Worm (Caenorhabditis elegans): Measurements from ENCODE around the gene C25H3.16.

Gene C25H3.16

DNA sequence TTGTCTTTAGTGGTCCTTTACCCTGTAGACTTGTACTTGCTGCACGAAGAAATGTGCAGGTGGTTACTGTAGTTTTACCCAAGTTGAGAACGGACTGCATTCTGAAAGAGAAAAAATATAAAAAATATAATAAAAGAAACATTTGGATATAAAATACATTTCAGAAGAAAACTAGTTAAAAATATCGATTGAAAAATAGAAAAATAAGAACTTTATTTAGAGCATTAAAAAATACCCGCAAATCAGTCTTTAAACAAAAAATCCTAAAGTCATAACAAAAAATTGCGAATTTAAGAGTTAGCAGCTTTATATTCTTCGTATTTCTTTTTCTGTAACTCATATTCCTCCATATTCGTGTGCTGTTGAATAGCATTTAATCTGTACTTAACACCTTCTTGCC lies 2.7 kb downstream of the C25H3.16 start, which contains the start of gene C25H3.7:
Gene C25H3.7, minus strand, starts transcription at position 101 of the 400 bp plus-strand sequence.
- TF ChIP-seq irx-1 (tag; optimal IDR thresholded peaks at IDR 0.05) (no peak), nhr-90 (tag; optimal IDR thresholded peaks at IDR 0.05; ENCODE audit: poor library complexity) (no peak), mdl-1 (tag; optimal IDR thresholded peaks at IDR 0.05) (no peak), ces-1 (GFP tag; optimal IDR thresholded peaks at IDR 0.05) (no peak), lin-35 (GFP tag; optimal IDR thresholded peaks at IDR 0.05) (no peak)

DNA sequence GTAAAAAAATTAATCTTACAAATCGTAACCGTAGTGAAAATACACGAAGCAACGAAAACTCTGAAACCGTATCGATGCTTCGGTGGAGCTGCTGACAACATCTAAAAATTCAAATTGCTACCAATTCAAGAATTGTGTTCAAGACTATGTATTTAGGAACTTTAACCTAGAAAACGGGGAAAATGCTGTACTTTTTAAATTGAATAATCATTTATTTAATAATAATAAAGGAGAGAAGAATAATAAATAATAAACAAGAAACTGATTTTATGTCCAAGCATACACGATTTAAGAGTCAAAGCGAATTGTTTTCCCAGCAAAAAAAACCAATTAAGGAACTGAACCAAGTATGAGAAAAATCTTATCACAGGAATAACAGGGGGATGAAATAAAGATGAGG lies 3.5 kb downstream of the C25H3.16 start, which contains the start of gene C25H3.17:
Gene C25H3.17, minus strand, starts transcription at position 101 of the 400 bp plus-strand sequence.
- TF ChIP-seq tbx-2 (tag; optimal IDR thresholded peaks at IDR 0.05) (no peak), dpl-1 (GFP tag; optimal IDR thresholded peaks at IDR 0.05) (no peak), sptf-1 (tag; optimal IDR thresholded peaks at IDR 0.05) (no peak), mdl-1 (tag; optimal IDR thresholded peaks at IDR 0.05) (no peak), egl-27 (tag; optimal IDR thresholded peaks at IDR 0.05) (no peak), nhr-28 (tag; optimal IDR thresholded peaks at IDR 0.05) (no peak), fkh-10 (GFP tag; optimal IDR thresholded peaks at IDR 0.05) (no peak), unc-30 (tag; optimal IDR thresholded peaks at IDR 0.05) (no peak), nhr-20 (tag; optimal IDR thresholded peaks at IDR 0.05) (no peak), C16A3.4 (tag; optimal IDR thresholded peaks at IDR 0.05) (no peak)

DNA sequence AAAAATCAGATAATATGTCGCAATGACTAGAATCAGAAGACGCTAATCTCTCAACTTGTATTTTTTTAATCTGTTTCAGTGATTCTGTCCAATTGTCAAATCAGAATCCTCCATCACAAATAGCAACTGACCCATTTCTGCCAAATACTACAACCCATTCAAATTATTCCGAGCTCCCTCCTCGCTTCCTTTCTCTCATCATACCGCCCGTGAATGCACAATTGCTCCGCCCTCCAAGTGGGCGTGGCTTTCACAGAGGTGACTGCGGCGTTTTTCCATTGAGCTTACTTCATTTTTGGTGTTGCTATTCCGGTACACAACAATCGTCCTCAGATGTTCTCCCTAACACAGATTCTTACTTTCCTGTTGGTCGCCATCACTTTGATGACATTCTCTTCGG lies 14.6 kb downstream of the C25H3.16 start, which contains the start of gene flp-27:
Gene flp-27, plus strand, starts transcription at position 301 of the 400 bp plus-strand sequence.
- TF ChIP-seq fkh-8 (tag; optimal IDR thresholded peaks at IDR 0.05) = no peak
- TF ChIP-seq pqm-1 (tag; optimal IDR thresholded peaks at IDR 0.05) = no peak
- TF ChIP-seq mef-2 (tag; optimal IDR thresholded peaks at IDR 0.05) = no peak
- TF ChIP-seq nhr-90 (tag; optimal IDR thresholded peaks at IDR 0.05; ENCODE audit: poor library complexity) = no peak
- TF ChIP-seq lin-35 (GFP tag; optimal IDR thresholded peaks at IDR 0.05) = no peak
- no peak for TF ChIP-seq vab-15 (tag; optimal IDR thresholded peaks at IDR 0.05)
- no peak for TF ChIP-seq nhr-19 (GFP tag; conservative IDR thresholded peaks at IDR 0.05)
- TF ChIP-seq nhr-237 (tag; optimal IDR thresholded peaks at IDR 0.05) = no peak
- no peak for TF ChIP-seq unc-86 (tag; optimal IDR thresholded peaks at IDR 0.05)
- TF ChIP-seq nhr-84 (tag; optimal IDR thresholded peaks at IDR 0.05) = no peak

DNA sequence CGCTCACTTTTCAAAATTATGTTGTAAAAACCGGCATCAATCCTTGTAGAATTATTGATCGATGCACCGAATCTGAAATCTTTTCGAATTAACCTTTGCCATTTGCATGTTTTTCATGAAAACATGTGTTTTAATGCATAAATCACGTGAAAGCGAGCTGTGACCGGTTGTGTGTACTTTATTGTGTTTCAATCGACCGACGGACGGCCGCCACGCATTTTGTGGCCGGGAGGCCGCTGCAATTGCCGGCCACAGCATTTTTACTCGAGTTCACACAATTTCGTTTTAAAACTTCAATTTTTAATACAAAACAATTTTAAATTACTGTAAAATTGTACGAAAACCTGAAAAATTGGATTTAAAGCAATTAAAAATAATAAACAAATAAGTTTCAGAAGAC lies 22.9 kb downstream of the C25H3.16 start, which contains the start of gene C25H3.11:
Gene C25H3.11, minus strand, starts transcription at position 82 of the 400 bp plus-strand sequence.
- TF ChIP-seq C34B4.2 (tag; optimal IDR thresholded peaks at IDR 0.05) (no peak), fos-1 (tag; optimal IDR thresholded peaks at IDR 0.05) (no peak), snu-23 (GFP tag; optimal IDR thresholded peaks at IDR 0.05) (peak; percentile 53), nhr-71 (tag; optimal IDR thresholded peaks at IDR 0.05) (peak; percentile 40), aha-1 (tag; optimal IDR thresholded peaks at IDR 0.05) (no peak), zag-1 (tag; optimal IDR thresholded peaks at IDR 0.05) (no peak), ztf-11 (tag; optimal IDR thresholded peaks at IDR 0.05) (no peak), irx-1 (tag; optimal IDR thresholded peaks at IDR 0.05) (no peak), fkh-10 (GFP tag; optimal IDR thresholded peaks at IDR 0.05) (no peak), mdl-1 (tag; optimal IDR thresholded peaks at IDR 0.05) (peak in 1 of 2 experiments; percentile 32), pqm-1 (tag; optimal IDR thresholded peaks at IDR 0.05) (no peak), lsy-2 (tag; optimal IDR thresholded peaks at IDR 0.05) (peak; percentile 11 to 14), vab-15 (tag; optimal IDR thresholded peaks at IDR 0.05) (no peak), elt-2 (tag; optimal IDR thresholded peaks at IDR 0.05) (peak; percentile 34), nhr-76 (tag; optimal IDR thresholded peaks at IDR 0.05) (no peak), mab-9 (GFP tag; IDR thresholded peaks at IDR 0.05) (no peak), nhr-11 (tag; optimal IDR thresholded peaks at IDR 0.05) (no peak), hlh-4 (tag; optimal IDR thresholded peaks at IDR 0.05) (no peak), mep-1 (tag; optimal IDR thresholded peaks at IDR 0.05) (peak; percentile 31), sox-4 (tag; optimal IDR thresholded peaks at IDR 0.05) (no peak), dsc-1 (tag; optimal IDR thresholded peaks at IDR 0.05) (peak; percentile 9), sptf-1 (tag; optimal IDR thresholded peaks at IDR 0.05) (no peak), dpl-1 (GFP tag; optimal IDR thresholded peaks at IDR 0.05) (peak in 2 of 3 experiments; percentile 9 to 27), egl-27 (tag; optimal IDR thresholded peaks at IDR 0.05) (no peak), nhr-77 (tag; optimal IDR thresholded peaks at IDR 0.05) (no peak), nhr-20 (tag; optimal IDR thresholded peaks at IDR 0.05) (peak; percentile 31), nhr-12 (tag; optimal IDR thresholded peaks at IDR 0.05) (no peak), unc-130 (tag; optimal IDR thresholded peaks at IDR 0.05) (peak; percentile 6), unc-62 (GFP tag; optimal IDR thresholded peaks at IDR 0.05) (no peak), nhr-90 (tag; optimal IDR thresholded peaks at IDR 0.05; ENCODE audit: poor library complexity) (peak; percentile 14), lin-14 (GFP tag; optimal IDR thresholded peaks at IDR 0.05) (peak; percentile 56), ceh-90 (tag; optimal IDR thresholded peaks at IDR 0.05) (no peak), tbx-2 (tag; optimal IDR thresholded peaks at IDR 0.05) (no peak), hpl-2 (GFP tag; optimal IDR thresholded peaks at IDR 0.05) (no peak), jun-1 (tag; optimal IDR thresholded peaks at IDR 0.05) (no peak)

Data from whole organism, L1 larva.